Worm (Caenorhabditis elegans) whole organism, early embryonic: Measurements from ENCODE around the gene grl-23.

Experiments used
- B0310.2 ChIP-seq: sonication (generic microtip); optimal IDR thresholded peaks from 2 replicates; lab custom pipeline; 2016; ENCODE audit warnings: mild to moderate bottlenecking, missing genetic modification characterization, missing compliant biosample characterization
- F13C5.2 ChIP-seq: sonication (generic microtip); optimal IDR thresholded peaks from 2 replicates; lab custom pipeline; 2017; ENCODE audit warnings: mild to moderate bottlenecking, missing genetic modification characterization, inconsistent platforms, missing compliant biosample characterization
- aly-1 ChIP-seq: sonication (generic microtip); optimal IDR thresholded peaks from 2 replicates; lab custom pipeline; 2016; ENCODE audit warnings: missing genetic modification characterization, missing compliant biosample characterization
- ama-1 ChIP-seq: fragments of 150-350 bp; optimal IDR thresholded peaks from 2 replicates; lab custom pipeline; 2014
- ets-7 ChIP-seq: sonication (generic microtip); optimal IDR thresholded peaks from 2 replicates; lab custom pipeline; 2016; ENCODE audit warnings: missing genotype, missing genetic modification characterization, missing compliant biosample characterization
- flt-1 ChIP-seq: fragments of 200-800 bp; sonication (Bioruptor generic); IDR thresholded peaks from 2 replicates; pipeline ENCODE4 v1.3.6; 2022; ENCODE audit warnings: missing genetic modification characterization, missing compliant biosample characterization
- hmbx-1 ChIP-seq: sonication (generic microtip); optimal IDR thresholded peaks from 2 replicates; lab custom pipeline; 2016; ENCODE audit warnings: mild to moderate bottlenecking, missing genetic modification characterization, missing compliant biosample characterization
- hmg-4 ChIP-seq: fragments of 200-800 bp; sonication (Bioruptor generic); optimal IDR thresholded peaks from 2 replicates; lab custom pipeline; 2018; ENCODE audit warnings: mild to moderate bottlenecking, missing genetic modification characterization, missing compliant biosample characterization
- hnd-1 ChIP-seq: sonication (generic microtip); optimal IDR thresholded peaks from 2 replicates; lab custom pipeline; 2016; ENCODE audit warnings: missing genetic modification characterization, missing compliant biosample characterization
- pes-1 ChIP-seq: fragments of 200-800 bp; sonication (Bioruptor generic); IDR thresholded peaks from 2 replicates; pipeline ENCODE4 v1.3.6; 2022; ENCODE audit warnings: missing genetic modification reagents, missing genetic modification characterization, missing compliant biosample characterization
- sea-1 ChIP-seq: fragments of 200-800 bp; sonication (Bioruptor generic); conservative IDR thresholded peaks from 2 replicates; pipeline ENCODE4 v1.3.6; 2022; ENCODE audit warnings: missing genetic modification characterization, missing compliant biosample characterization
- tbx-37 ChIP-seq: fragments of 200-800 bp; sonication (Bioruptor generic); conservative IDR thresholded peaks from 2 replicates; pipeline ENCODE4 v1.3.6; 2022; ENCODE audit warnings: missing genetic modification reagents, missing genetic modification characterization, missing compliant biosample characterization
- tra-4 ChIP-seq: sonication (generic microtip); optimal IDR thresholded peaks from 2 replicates; lab custom pipeline; 2017; ENCODE audit warnings: missing genetic modification characterization, missing compliant biosample characterization

- TF ChIP-seq sea-1 (GFP tag; lab: Robert Waterston, UW) (no peak), ama-1 (lab: Kevin White, UChicago) (no peak), hmbx-1 (no peak), hmg-4 (GFP tag; lab: Kevin White, UChicago) (no peak), tbx-37 (GFP tag; lab: Robert Waterston, UW) (no peak), hnd-1 (tag; lab: Kevin White, UChicago) (no peak), flt-1 (GFP tag; lab: Robert Waterston, UW) (no peak), B0310.2 (tag; lab: Kevin White, UChicago) (no peak), ets-7 (tag; lab: Kevin White, UChicago) (no peak), pes-1 (GFP tag; lab: Robert Waterston, UW) (no peak), aly-1 (tag; lab: Kevin White, UChicago) (no peak), tra-4 (tag; lab: Kevin White, UChicago) (no peak), F13C5.2 (tag; lab: Kevin White, UChicago) (no peak)
Observed at ce11 chrV:12608857-12609256, 32.2 kb upstream of the grl-23 start, which contains the start of gene ZC116.5.
